Fruit fly (Drosophila melanogaster) whole organism: Measurements from ENCODE around the gene Gld2.

Experiments
- EcR ChIP-seq, 2 experiments: fragments of >200 bp; optimal IDR thresholded peaks; 2 replicates each; lab custom pipeline; 2017; ENCODE audit warnings: missing biosample characterization in 2 of 2, missing genetic modification characterization in 2 of 2, missing genetic modification reagents in 2 of 2
- psq ChIP-seq: fragments of >200 bp; optimal IDR thresholded peaks from 2 replicates; lab custom pipeline; 2017

dm6 chr3R:22195411-22196155 lies 16.0 kb upstream of the Gld2 start:
- no peak for TF ChIP-seq EcR (GFP tag; optimal IDR thresholded peaks at IDR 0.05; lab: Kevin White, UChicago)
- TF ChIP-seq psq (lab: Kevin White, UChicago) = no peak
